Fruit fly (Drosophila melanogaster) whole organism, embryonic: ENCODE data around the gene CtsF.

Source experiments
- Adf1 ChIP-seq: fragments of 200-800 bp; sonication (Bioruptor generic); IDR thresholded peaks from 2 replicates; pipeline ENCODE4 v1.3.6; 2022; ENCODE audit warnings: missing biosample characterization, missing genetic modification characterization
- Aef1 ChIP-seq: fragments of 200-800 bp; sonication (Bioruptor generic); IDR thresholded peaks from 3 replicates; pipeline ENCODE4 v1.3.6; 2022; ENCODE audit warnings: missing biosample characterization, missing genetic modification characterization
- Bgb ChIP-seq: fragments of 200-800 bp; sonication (Bioruptor generic); IDR thresholded peaks from 2 replicates; pipeline ENCODE4 v1.3.6; 2022; ENCODE audit warnings: missing biosample characterization, missing genetic modification characterization; ENCODE audit not compliant: partially characterized antibody
- BtbVII ChIP-seq: fragments of 200-800 bp; sonication (Bioruptor generic); optimal IDR thresholded peaks from 3 replicates; lab custom pipeline; 2017; ENCODE audit warnings: missing biosample characterization, mild to moderate bottlenecking, missing genetic modification characterization
- CG1233 ChIP-seq: fragments of 200-800 bp; sonication (Bioruptor generic); optimal IDR thresholded peaks from 4 replicates; lab custom pipeline; 2018; ENCODE audit warnings: missing biosample characterization, mild to moderate bottlenecking, missing genetic modification characterization
- CG13424 ChIP-seq: fragments of 200-800 bp; sonication (Bioruptor generic); optimal IDR thresholded peaks from 2 replicates; lab custom pipeline; 2019; ENCODE audit warnings: missing biosample characterization, mild to moderate bottlenecking, missing genetic modification characterization, moderate library complexity
- CG15601 ChIP-seq: fragments of 200-800 bp; sonication (Bioruptor generic); optimal IDR thresholded peaks from 3 replicates; lab custom pipeline; 2019; ENCODE audit warnings: missing biosample characterization, mild to moderate bottlenecking, missing genetic modification characterization, moderate library complexity
- CG15696 ChIP-seq: fragments of 200-800 bp; sonication (Bioruptor generic); optimal IDR thresholded peaks from 2 replicates; lab custom pipeline; 2019; ENCODE audit warnings: missing biosample characterization, mild to moderate bottlenecking, missing genetic modification characterization, moderate library complexity
- CG17385 ChIP-seq: fragments of 200-800 bp; sonication (Bioruptor generic); optimal IDR thresholded peaks from 3 replicates; lab custom pipeline; 2018; ENCODE audit warnings: missing biosample characterization, mild to moderate bottlenecking, missing genetic modification characterization
- CG1792 ChIP-seq: fragments of 200-800 bp; sonication (Bioruptor generic); optimal IDR thresholded peaks from 2 replicates; lab custom pipeline; 2016; ENCODE audit warnings: missing biosample characterization, missing genetic modification characterization
- CG18599 ChIP-seq: fragments of 200-800 bp; sonication (Bioruptor generic); optimal IDR thresholded peaks from 3 replicates; lab custom pipeline; 2017; ENCODE audit warnings: missing biosample characterization, missing genetic modification characterization, mild to moderate bottlenecking, moderate library complexity, missing genetic modification reagents
- CG30020 ChIP-seq: fragments of 200-800 bp; optimal IDR thresholded peaks from 2 replicates; lab custom pipeline; 2019; ENCODE audit warnings: missing biosample characterization, mild to moderate bottlenecking, missing genetic modification characterization, moderate library complexity
- CG32772 ChIP-seq: fragments of 200-800 bp; sonication (Bioruptor generic); IDR thresholded peaks from 2 replicates; pipeline ENCODE4 v1.3.6; 2022; ENCODE audit warnings: missing biosample characterization, missing genetic modification characterization
- CG4282 ChIP-seq: fragments of 200-800 bp; sonication (Bioruptor generic); optimal IDR thresholded peaks from 2 replicates; lab custom pipeline; 2016; ENCODE audit warnings: missing biosample characterization, missing genetic modification characterization
- CG4328 ChIP-seq: fragments of 200-800 bp; sonication (Bioruptor generic); optimal IDR thresholded peaks from 3 replicates; lab custom pipeline; 2017; ENCODE audit warnings: missing biosample characterization, missing genetic modification reagents, missing genetic modification characterization
- CG6791 ChIP-seq: fragments of 200-800 bp; sonication (Bioruptor generic); IDR thresholded peaks from 3 replicates; pipeline ENCODE4 v1.3.6; 2022; ENCODE audit warnings: missing biosample characterization, missing genetic modification characterization; ENCODE audit not compliant: partially characterized antibody
- CG7357 ChIP-seq: fragments of 200-800 bp; sonication (Bioruptor generic); IDR thresholded peaks from 3 replicates; pipeline ENCODE4 v1.3.6; 2022; ENCODE audit warnings: missing biosample characterization, missing genetic modification characterization
- CG8281 ChIP-seq: fragments of 200-800 bp; sonication (Bioruptor generic); optimal IDR thresholded peaks from 2 replicates; lab custom pipeline; 2018; ENCODE audit warnings: missing biosample characterization, mild to moderate bottlenecking, missing genetic modification characterization, moderate library complexity
- CG8388 ChIP-seq: fragments of 200-800 bp; sonication (Bioruptor generic); optimal IDR thresholded peaks from 2 replicates; lab custom pipeline; 2019; ENCODE audit warnings: missing biosample characterization, mild to moderate bottlenecking, missing genetic modification characterization, moderate library complexity
- CG9437 ChIP-seq: fragments of 200-800 bp; sonication (Bioruptor generic); optimal IDR thresholded peaks from 2 replicates; lab custom pipeline; 2018; ENCODE audit warnings: missing biosample characterization, mild to moderate bottlenecking, missing genetic modification characterization
- CG9876 ChIP-seq: fragments of 200-800 bp; sonication (Bioruptor generic); optimal IDR thresholded peaks from 2 replicates; lab custom pipeline; 2016; ENCODE audit warnings: missing biosample characterization, missing genetic modification characterization
- CkIIα-i1 ChIP-seq: fragments of 200-800 bp; sonication (Bioruptor generic); IDR thresholded peaks from 2 replicates; pipeline ENCODE4 v1.3.6; 2022; ENCODE audit warnings: missing biosample characterization, missing genetic modification characterization
- Dfd ChIP-seq, 2 experiments: fragments of >200 bp; optimal IDR thresholded peaks; 2 replicates each; lab custom pipeline; 2017; ENCODE audit warnings: missing biosample characterization in 2 of 2, missing genetic modification characterization in 2 of 2
- Dp ChIP-seq: fragments of 200-800 bp; sonication (Bioruptor generic); optimal IDR thresholded peaks from 2 replicates; lab custom pipeline; 2018; ENCODE audit warnings: missing biosample characterization, mild to moderate bottlenecking, missing genetic modification characterization, moderate library complexity
- E2f2 ChIP-seq: fragments of 200-800 bp; sonication (Bioruptor generic); IDR thresholded peaks from 2 replicates; pipeline ENCODE4 v1.3.6; 2022; ENCODE audit warnings: missing biosample characterization, missing genetic modification characterization
- Hey ChIP-seq: fragments of 200-800 bp; sonication (Bioruptor generic); optimal IDR thresholded peaks from 3 replicates; lab custom pipeline; 2018; ENCODE audit warnings: missing biosample characterization, mild to moderate bottlenecking, missing genetic modification characterization
- Lim3 ChIP-seq: fragments of 200-800 bp; sonication (Bioruptor generic); IDR thresholded peaks from 2 replicates; pipeline ENCODE4 v1.3.6; 2022; ENCODE audit warnings: missing biosample characterization, missing genetic modification characterization
- Oaz ChIP-seq: fragments of 200-800 bp; sonication (Bioruptor generic); IDR thresholded peaks from 2 replicates; pipeline ENCODE4 v1.3.6; 2022; ENCODE audit warnings: missing biosample characterization, missing genetic modification characterization
- TFAM ChIP-seq: fragments of 200-800 bp; sonication (Bioruptor generic); optimal IDR thresholded peaks from 2 replicates; lab custom pipeline; 2017; ENCODE audit warnings: missing biosample characterization, missing genetic modification characterization, inconsistent platforms
- Tbp ChIP-seq: fragments of >200 bp; optimal IDR thresholded peaks from 2 replicates; lab custom pipeline; 2018; ENCODE audit warnings: missing biosample characterization, missing genetic modification characterization
- bcd ChIP-seq: fragments of 200-800 bp; sonication (Bioruptor generic); optimal IDR thresholded peaks from 2 replicates; lab custom pipeline; 2017; ENCODE audit warnings: missing biosample characterization, mild to moderate bottlenecking, missing genetic modification characterization
- bigmax ChIP-seq: fragments of 200-800 bp; sonication (Bioruptor generic); optimal IDR thresholded peaks from 2 replicates; lab custom pipeline; 2018; ENCODE audit warnings: missing biosample characterization, mild to moderate bottlenecking, missing genetic modification characterization
- br ChIP-seq: fragments of >200 bp; optimal IDR thresholded peaks from 2 replicates; lab custom pipeline; 2017
- bsh ChIP-seq, 2 experiments: fragments of 200-800 bp; sonication (Bioruptor generic); optimal IDR thresholded peaks; 2 replicates each; lab custom pipeline; 2017 to 2018; ENCODE audit warnings: mild to moderate bottlenecking in 2 of 2, missing biosample characterization in 2 of 2, missing genetic modification characterization in 2 of 2, moderate library complexity in 1 of 2
- caup ChIP-seq: fragments of 200-800 bp; sonication (Bioruptor generic); optimal IDR thresholded peaks from 3 replicates; lab custom pipeline; 2017; ENCODE audit warnings: missing biosample characterization, mild to moderate bottlenecking, missing genetic modification characterization, moderate library complexity; ENCODE audit not compliant: severe bottlenecking
- ci ChIP-seq: fragments of 200-800 bp; sonication (Bioruptor generic); IDR thresholded peaks from 3 replicates; pipeline ENCODE4 v1.3.6; 2022; ENCODE audit warnings: missing biosample characterization, missing genetic modification characterization
- crc ChIP-seq: fragments of 200-800 bp; sonication (Bioruptor generic); optimal IDR thresholded peaks from 2 replicates; lab custom pipeline; 2016; ENCODE audit warnings: missing biosample characterization, missing genetic modification characterization
- ewg ChIP-seq: fragments of 200-800 bp; sonication (Bioruptor generic); optimal IDR thresholded peaks from 3 replicates; lab custom pipeline; 2017; ENCODE audit warnings: mild to moderate bottlenecking, missing biosample characterization, missing genetic modification reagents, missing genetic modification characterization
- fu2 ChIP-seq: fragments of 200-800 bp; sonication (Bioruptor generic); optimal IDR thresholded peaks from 2 replicates; lab custom pipeline; 2016; ENCODE audit warnings: missing biosample characterization, missing genetic modification characterization
- gfzf ChIP-seq: fragments of 200-800 bp; sonication (Bioruptor generic); optimal IDR thresholded peaks from 2 replicates; lab custom pipeline; 2016; ENCODE audit warnings: missing biosample characterization, mild to moderate bottlenecking, missing genetic modification characterization, moderate library complexity
- h ChIP-seq: fragments of >200 bp; optimal IDR thresholded peaks from 2 replicates; lab custom pipeline; 2017
- mam ChIP-seq: fragments of 200-800 bp; sonication (Bioruptor generic); optimal IDR thresholded peaks from 3 replicates; lab custom pipeline; 2016; ENCODE audit warnings: missing biosample characterization, missing genetic modification characterization
- mld ChIP-seq: fragments of 200-800 bp; sonication (Bioruptor generic); IDR thresholded peaks from 3 replicates; pipeline ENCODE4 v1.3.6; 2022; ENCODE audit warnings: missing biosample characterization, missing genetic modification characterization; ENCODE audit not compliant: partially characterized antibody
- nau ChIP-seq: fragments of 200-800 bp; sonication (Bioruptor generic); optimal IDR thresholded peaks from 3 replicates; lab custom pipeline; 2017; ENCODE audit warnings: missing biosample characterization, mild to moderate bottlenecking, missing genetic modification characterization, missing genetic modification reagents
- pros ChIP-seq: fragments of 200-800 bp; sonication (Bioruptor generic); optimal IDR thresholded peaks from 3 replicates; lab custom pipeline; 2019; ENCODE audit warnings: missing biosample characterization, mild to moderate bottlenecking, missing genetic modification characterization, moderate library complexity
- pum ChIP-seq: fragments of 200-800 bp; sonication (Bioruptor generic); optimal IDR thresholded peaks from 2 replicates; lab custom pipeline; 2016; ENCODE audit warnings: missing biosample characterization, missing genetic modification characterization
- sens ChIP-seq: fragments of 200-800 bp; sonication (Bioruptor generic); peaks from one replicate; lab custom pipeline; 2016; ENCODE audit warnings: missing biosample characterization, missing genetic modification characterization
- sens-2 ChIP-seq: fragments of 200-800 bp; sonication (Bioruptor generic); IDR thresholded peaks from 2 replicates; pipeline ENCODE4 v1.3.6; 2022; ENCODE audit warnings: missing biosample characterization, missing genetic modification characterization
- seq ChIP-seq: fragments of 200-800 bp; sonication (Bioruptor generic); IDR thresholded peaks from 2 replicates; pipeline ENCODE4 v1.3.6; 2022; ENCODE audit warnings: missing biosample characterization, missing genetic modification characterization
- vvl ChIP-seq: fragments of 200-800 bp; sonication (Bioruptor generic); IDR thresholded peaks from 2 replicates; pipeline ENCODE4 v1.3.6; 2022; ENCODE audit warnings: missing biosample characterization, missing genetic modification characterization

The CtsF gene

dm6 chr3R:5256462-5257146, 5.1 kb upstream of the CtsF start, which contains the start of the genes Enoph and Hph:
Gene Enoph (minus strand): TSS chr3R:5256681.
Gene Hph (plus strand): TSS chr3R:5257037.
- TF ChIP-seq CG6791 (GFP tag; lab: Robert Waterston, UW) (peak; percentile 80), mld (peak; percentile 48; the same call in 1 of the 3 replicates), CG9876 (GFP tag; lab: Kevin White, UChicago) (peak; percentile 11), Aef1 (peak; percentile 55; the same call in 2 of the 3 replicates), bsh (GFP tag; optimal IDR thresholded peaks at IDR 0.05; lab: Kevin White, UChicago) (peak in 1 of 2 experiments; percentile 39), Dfd (GFP tag; optimal IDR thresholded peaks at IDR 0.05; lab: Kevin White, UChicago) (no peak), CG4282 (GFP tag; lab: Kevin White, UChicago) (peak; percentile 24), Lim3 (no peak), seq (GFP tag; lab: Robert Waterston, UW) (0 out of 2 replicates have a peak, but pooled peaks have one; percentile 28), CG1792 (GFP tag; lab: Kevin White, UChicago) (peak; percentile 42), Tbp (GFP tag; lab: Kevin White, UChicago) (no peak), CkIIα-i1 (no peak), Hey (no peak), CG4328 (GFP tag; lab: Kevin White, UChicago) (peak; percentile 34), TFAM (GFP tag; lab: Kevin White, UChicago) (no peak), E2f2 (GFP tag; lab: Robert Waterston, UW) (peak; percentile 52; the same call in 1 of the 2 replicates), bcd (GFP tag; lab: Kevin White, UChicago) (peak; percentile 61), Dp (GFP tag; lab: Kevin White, UChicago) (peak; percentile 48), CG32772 (GFP tag; lab: Robert Waterston, UW) (peak; percentile 27; the same call in 1 of the 2 replicates), CG1233 (GFP tag; lab: Kevin White, UChicago) (peak; percentile 38), CG7357 (GFP tag; lab: Robert Waterston, UW) (peak; percentile 73), CG8281 (tag; lab: Kevin White, UChicago) (no peak), BtbVII (GFP tag; lab: Kevin White, UChicago) (peak; percentile 47), mam (peak; percentile 73), crc (peak; percentile 25), CG8388 (GFP tag; lab: Kevin White, UChicago) (peak; percentile 25), CG13424 (tag; lab: Kevin White, UChicago) (peak; percentile 71), caup (GFP tag; lab: Kevin White, UChicago) (peak; percentile 48), Bgb (GFP tag; lab: Robert Waterston, UW) (peak; percentile 67), fu2 (peak; percentile 51), br (lab: Kevin White, UChicago) (no peak), sens (GFP tag; lab: Kevin White, UChicago) (peak; percentile 91), pros (GFP tag; lab: Kevin White, UChicago) (no peak), ewg (GFP tag; lab: Kevin White, UChicago) (peak; percentile 31), bigmax (GFP tag; lab: Kevin White, UChicago) (no peak), CG30020 (peak; percentile 51), h (lab: Kevin White, UChicago) (no peak), CG17385 (peak; percentile 46), CG9437 (peak; percentile 61), vvl (GFP tag; lab: Robert Waterston, UW) (0 out of 2 replicates have a peak, but pooled peaks have one; percentile 44), gfzf (GFP tag; lab: Kevin White, UChicago) (no peak), Adf1 (GFP tag; lab: Robert Waterston, UW) (no peak), pum (GFP tag; lab: Kevin White, UChicago) (peak; percentile 34), CG15696 (peak; percentile 57), Oaz (GFP tag; lab: Robert Waterston, UW) (peak; percentile 46; the same call in 1 of the 2 replicates), CG15601 (tag; lab: Kevin White, UChicago) (peak; percentile 57), ci (GFP tag; lab: Robert Waterston, UW) (no peak), sens-2 (GFP tag; lab: Robert Waterston, UW) (no peak), nau (GFP tag; lab: Kevin White, UChicago) (no peak), CG18599 (GFP tag; lab: Kevin White, UChicago) (peak; percentile 72)
